Worm (Caenorhabditis elegans) whole organism, young adult: ENCODE measurements around the gene F09C6.10.

Experiments used
- B0035.1 ChIP-seq: sonication (generic microtip); optimal IDR thresholded peaks from 2 replicates; lab custom pipeline; 2016; ENCODE audit warnings: missing genetic modification characterization, mild to moderate bottlenecking, missing compliant biosample characterization, missing genotype, missing genetic modification reagents
- F10E7.11 ChIP-seq: sonication (generic microtip); optimal IDR thresholded peaks from 2 replicates; lab custom pipeline; 2017; ENCODE audit warnings: mild to moderate bottlenecking, missing genetic modification characterization, moderate library complexity, missing compliant biosample characterization
- F22D6.2 ChIP-seq: sonication (generic microtip); optimal IDR thresholded peaks from 2 replicates; lab custom pipeline; 2016; ENCODE audit warnings: mild to moderate bottlenecking, missing genetic modification characterization, missing compliant biosample characterization
- F33H1.4 ChIP-seq: fragments of 200-800 bp; sonication (Bioruptor generic); IDR thresholded peaks from 2 replicates; pipeline ENCODE4 v1.3.6; 2022; ENCODE audit warnings: missing genetic modification reagents, missing genetic modification characterization, missing compliant biosample characterization
- F39B2.1 ChIP-seq: fragments of 200-800 bp; sonication (Bioruptor generic); IDR thresholded peaks from 2 replicates; pipeline ENCODE4 v1.3.6; 2022; ENCODE audit warnings: missing genetic modification reagents, missing genetic modification characterization, missing compliant biosample characterization
- F57A8.1 ChIP-seq: fragments of 200-800 bp; sonication (Bioruptor generic); optimal IDR thresholded peaks from 2 replicates; lab custom pipeline; 2018; ENCODE audit warnings: mild to moderate bottlenecking, missing genetic modification characterization, moderate library complexity, missing compliant biosample characterization
- F57C9.4 ChIP-seq: sonication (generic microtip); optimal IDR thresholded peaks from 2 replicates; lab custom pipeline; 2017; ENCODE audit warnings: mild to moderate bottlenecking, missing genetic modification characterization, missing compliant biosample characterization
- Y53F4B.3 ChIP-seq: fragments of 200-800 bp; sonication (Bioruptor generic); IDR thresholded peaks from 2 replicates; pipeline ENCODE4 v1.3.6; 2022; ENCODE audit warnings: missing genetic modification reagents, missing genetic modification characterization, missing compliant biosample characterization
- Y56A3A.18 ChIP-seq: fragments of 200-800 bp; sonication (Bioruptor generic); IDR thresholded peaks from 2 replicates; pipeline ENCODE4 v1.3.6; 2022; ENCODE audit warnings: missing genetic modification reagents, missing genetic modification characterization, missing compliant biosample characterization
- ama-1 ChIP-seq, 3 experiments: fragments of 150-350 bp in 1 of 3; sonication (generic microtip) in 2 of 3; optimal IDR thresholded peaks; 2 replicates each; lab custom pipeline; 2014 to 2018; ENCODE audit warnings: missing biosample characterization in 2 of 3, missing genetic modification characterization in 2 of 3, missing genetic modification reagents in 2 of 3
- aptf-3 ChIP-seq: fragments of 200-800 bp; sonication (Bioruptor generic); IDR thresholded peaks from 2 replicates; pipeline ENCODE4 v1.3.6; 2022; ENCODE audit warnings: missing genetic modification characterization, missing compliant biosample characterization
- bed-1 ChIP-seq: fragments of 200-800 bp; sonication (Bioruptor generic); IDR thresholded peaks from 2 replicates; pipeline ENCODE4 v1.3.6; 2022; ENCODE audit warnings: missing genetic modification reagents, missing genetic modification characterization, missing compliant biosample characterization
- cebp-1 ChIP-seq, 2 experiments: fragments of 200-800 bp in 1 of 2; sonication (Bioruptor generic) in 1 of 2; sonication (generic microtip) in 1 of 2; IDR thresholded peaks in 1 of 2; optimal IDR thresholded peaks in 1 of 2; 2 replicates each; pipeline versions ENCODE4 v1.3.6 to Lab custom; 2017 to 2022; ENCODE audit warnings: missing compliant biosample characterization in 2 of 2, missing genetic modification characterization in 2 of 2, mild to moderate bottlenecking in 1 of 2, missing genetic modification reagents in 1 of 2, moderate library complexity in 1 of 2
- cebp-2 ChIP-seq: fragments of 200-800 bp; sonication (Bioruptor generic); IDR thresholded peaks from 2 replicates; pipeline ENCODE4 v1.3.6; 2022; ENCODE audit warnings: missing genetic modification characterization, missing compliant biosample characterization
- ceh-40 ChIP-seq: fragments of 200-800 bp; sonication (Bioruptor generic); IDR thresholded peaks from 2 replicates; pipeline ENCODE4 v1.3.6; 2022; ENCODE audit warnings: missing genetic modification characterization, missing compliant biosample characterization
- ceh-58 ChIP-seq: fragments of 200-800 bp; sonication (Bioruptor generic); IDR thresholded peaks from 2 replicates; pipeline ENCODE4 v1.3.6; 2022; ENCODE audit warnings: missing genetic modification characterization, missing compliant biosample characterization
- ceh-79 ChIP-seq: sonication (generic microtip); optimal IDR thresholded peaks from 2 replicates; lab custom pipeline; 2017; ENCODE audit warnings: mild to moderate bottlenecking, missing genetic modification characterization, missing compliant biosample characterization
- chd-7 ChIP-seq: sonication (generic microtip); optimal IDR thresholded peaks from 2 replicates; lab custom pipeline; 2016; ENCODE audit warnings: mild to moderate bottlenecking, missing genetic modification characterization, moderate library complexity, missing compliant biosample characterization
- ekl-4 ChIP-seq: fragments of 200-800 bp; sonication (Bioruptor generic); IDR thresholded peaks from 2 replicates; pipeline ENCODE4 v1.3.6; 2022; ENCODE audit warnings: missing genetic modification reagents, missing genetic modification characterization, missing compliant biosample characterization
- fkh-3 ChIP-seq: sonication (generic microtip); optimal IDR thresholded peaks from 2 replicates; lab custom pipeline; 2016; ENCODE audit warnings: mild to moderate bottlenecking, missing genetic modification characterization, missing compliant biosample characterization
- him-1 ChIP-seq: sonication (generic microtip); optimal IDR thresholded peaks from 2 replicates; lab custom pipeline; 2016; ENCODE audit warnings: missing genotype, missing genetic modification reagents, missing genetic modification characterization, missing compliant biosample characterization
- hlh-12 ChIP-seq: sonication (generic microtip); optimal IDR thresholded peaks from 2 replicates; lab custom pipeline; 2016; ENCODE audit warnings: missing genetic modification characterization, missing compliant biosample characterization
- hrde-1 ChIP-seq: sonication (generic microtip); optimal IDR thresholded peaks from 2 replicates; lab custom pipeline; 2016; ENCODE audit warnings: missing genetic modification characterization, mild to moderate bottlenecking, missing compliant biosample characterization, moderate library complexity, missing genotype, missing genetic modification reagents, borderline replicate concordance
- hsf-1 ChIP-seq: fragments of 200-800 bp; sonication (Bioruptor generic); IDR thresholded peaks from 2 replicates; pipeline ENCODE4 v1.3.6; 2022; ENCODE audit warnings: missing genetic modification reagents, missing genetic modification characterization, missing compliant biosample characterization
- let-526 ChIP-seq: fragments of 200-800 bp; sonication (Bioruptor generic); IDR thresholded peaks from 2 replicates; pipeline ENCODE4 v1.3.6; 2022; ENCODE audit warnings: missing genetic modification reagents, missing genetic modification characterization, missing compliant biosample characterization
- lin-26 ChIP-seq: fragments of 200-800 bp; sonication (Bioruptor generic); IDR thresholded peaks from 2 replicates; pipeline ENCODE4 v1.3.6; 2022; ENCODE audit warnings: missing genetic modification reagents, missing genetic modification characterization, missing compliant biosample characterization
- lin-54 ChIP-seq: fragments of 200-800 bp; sonication (Bioruptor generic); optimal IDR thresholded peaks from 2 replicates; lab custom pipeline; 2018; ENCODE audit warnings: mild to moderate bottlenecking, missing genetic modification characterization, missing compliant biosample characterization
- lir-1 ChIP-seq: fragments of 200-800 bp; sonication (Bioruptor generic); conservative IDR thresholded peaks from 2 replicates; pipeline ENCODE4 v1.3.6; 2022; ENCODE audit warnings: missing genetic modification reagents, missing genetic modification characterization, missing compliant biosample characterization
- lsy-27 ChIP-seq: sonication (generic microtip); optimal IDR thresholded peaks from 2 replicates; lab custom pipeline; 2017; ENCODE audit warnings: missing genetic modification characterization, mild to moderate bottlenecking, missing compliant biosample characterization, antibody characterized with exemption, missing genotype, borderline replicate concordance; ENCODE audit not compliant: insufficient read depth
- mxl-1 ChIP-seq: sonication (generic microtip); optimal IDR thresholded peaks from 2 replicates; lab custom pipeline; 2016; ENCODE audit warnings: missing genetic modification characterization, missing compliant biosample characterization
- nfya-1 ChIP-seq: sonication (generic microtip); optimal IDR thresholded peaks from 2 replicates; lab custom pipeline; 2017; ENCODE audit warnings: antibody characterized with exemption, missing compliant biosample characterization, missing genetic modification characterization, borderline replicate concordance; ENCODE audit not compliant: insufficient read depth
- nfya-2 ChIP-seq: fragments of 200-800 bp; sonication (Bioruptor generic); IDR thresholded peaks from 2 replicates; pipeline ENCODE4 v1.3.6; 2022; ENCODE audit warnings: missing genetic modification reagents, missing genetic modification characterization, missing compliant biosample characterization
- nhr-179 ChIP-seq: sonication (generic microtip); optimal IDR thresholded peaks from 2 replicates; lab custom pipeline; 2016; ENCODE audit warnings: mild to moderate bottlenecking, missing genetic modification characterization, missing compliant biosample characterization
- nhr-27 ChIP-seq: fragments of 200-800 bp; sonication (Bioruptor generic); optimal IDR thresholded peaks from 2 replicates; lab custom pipeline; 2018; ENCODE audit warnings: mild to moderate bottlenecking, missing genetic modification characterization, moderate library complexity, missing compliant biosample characterization
- nhr-80 ChIP-seq: sonication (generic microtip); optimal IDR thresholded peaks from 2 replicates; lab custom pipeline; 2016; ENCODE audit warnings: missing genetic modification characterization, missing compliant biosample characterization
- nhr-90 ChIP-seq: sonication (generic microtip); optimal IDR thresholded peaks from 2 replicates; lab custom pipeline; 2016; ENCODE audit warnings: missing genotype, mild to moderate bottlenecking, missing genetic modification characterization, missing compliant biosample characterization
- pbrm-1 ChIP-seq: fragments of 200-800 bp; sonication (Bioruptor generic); IDR thresholded peaks from 2 replicates; pipeline ENCODE4 v1.3.6; 2022; ENCODE audit warnings: missing genetic modification reagents, missing genetic modification characterization, missing compliant biosample characterization
- snpc-3.4 ChIP-seq: sonication (generic microtip); optimal IDR thresholded peaks from 2 replicates; lab custom pipeline; 2017; ENCODE audit warnings: missing genetic modification characterization, mild to moderate bottlenecking, missing compliant biosample characterization, antibody characterized with exemption, moderate library complexity, missing genotype, missing genetic modification reagents
- tbp1 ChIP-seq: fragments of 200-800 bp; sonication (Bioruptor generic); optimal IDR thresholded peaks from 2 replicates; lab custom pipeline; 2018; ENCODE audit warnings: mild to moderate bottlenecking, missing genetic modification characterization, missing compliant biosample characterization
- tbx-9 ChIP-seq: sonication (generic microtip); optimal IDR thresholded peaks from 2 replicates; lab custom pipeline; 2016; ENCODE audit warnings: borderline replicate concordance, missing genetic modification characterization, inconsistent platforms, missing compliant biosample characterization
- tlf-1 ChIP-seq: fragments of 200-800 bp; sonication (Bioruptor generic); optimal IDR thresholded peaks from 2 replicates; lab custom pipeline; 2018; ENCODE audit warnings: mild to moderate bottlenecking, missing genetic modification characterization, missing compliant biosample characterization
- unc-130 ChIP-seq: sonication (generic microtip); optimal IDR thresholded peaks from 2 replicates; lab custom pipeline; 2016; ENCODE audit warnings: missing genetic modification reagents, missing genetic modification characterization, missing compliant biosample characterization
- xnd-1 ChIP-seq: sonication (generic microtip); optimal IDR thresholded peaks from 2 replicates; lab custom pipeline; 2016; ENCODE audit warnings: missing genotype, missing genetic modification reagents, missing genetic modification characterization, missing compliant biosample characterization
- zfh-2 ChIP-seq: fragments of 200-800 bp; sonication (Bioruptor generic); conservative IDR thresholded peaks from 2 replicates; pipeline ENCODE4 v1.3.6; 2022; ENCODE audit warnings: missing genetic modification reagents, missing genetic modification characterization, missing compliant biosample characterization

Gene F09C6.10

ce11 chrV:16965655-16966054, 49.7 kb upstream of the F09C6.10 start, which contains the start of gene efl-1 (continued):
- no peak for TF ChIP-seq lsy-27
- TF ChIP-seq Y53F4B.3, result 0 out of 2 replicates have a peak, but pooled peaks have one; percentile 38
- no peak for TF ChIP-seq tbx-9
- peak; percentile 72; the same call in 1 of the 2 replicates for TF ChIP-seq Y56A3A.18 (GFP tag; lab: Robert Waterston, UW)
- TF ChIP-seq ceh-79 (tag; lab: Kevin White, UChicago), result no peak
- TF ChIP-seq nhr-27 (tag; lab: Kevin White, UChicago), result no peak
- no peak for TF ChIP-seq let-526 (GFP tag; lab: Robert Waterston, UW)
- no peak for TF ChIP-seq bed-1 (GFP tag; lab: Robert Waterston, UW)
- peak; percentile 97 for TF ChIP-seq lin-54
- TF ChIP-seq F33H1.4, result 0 out of 2 replicates have a peak, but pooled peaks have one; percentile 35
- TF ChIP-seq nhr-90 (tag; lab: Kevin White, UChicago), result no peak
- TF ChIP-seq ama-1 (optimal IDR thresholded peaks at IDR 0.05; lab: Kevin White, UChicago), result no peak
- no peak for TF ChIP-seq ama-1 (GFP tag; optimal IDR thresholded peaks at IDR 0.05; lab: Kevin White, UChicago)
- TF ChIP-seq aptf-3 (GFP tag; lab: Robert Waterston, UW), result no peak
- no peak for TF ChIP-seq F57C9.4 (tag; lab: Kevin White, UChicago)
- peak; percentile 72 for TF ChIP-seq snpc-3.4 (tag; lab: Kevin White, UChicago)
- TF ChIP-seq hsf-1 (GFP tag; lab: Robert Waterston, UW), result 0 out of 2 replicates have a peak, but pooled peaks have one; percentile 51
- no peak for TF ChIP-seq ceh-40 (GFP tag; lab: Robert Waterston, UW)
- TF ChIP-seq xnd-1 (tag; lab: Kevin White, UChicago), result peak; percentile 20
- TF ChIP-seq unc-130 (GFP tag; lab: Kevin White, UChicago), result no peak
- TF ChIP-seq F10E7.11 (tag; lab: Kevin White, UChicago), result no peak
- no peak for TF ChIP-seq nfya-1 (tag; lab: Kevin White, UChicago)
- no peak for TF ChIP-seq hrde-1
- peak; percentile 47 for TF ChIP-seq cebp-1 (GFP tag; IDR thresholded peaks at IDR 0.05; lab: Robert Waterston, UW)
- peak; percentile 89 for TF ChIP-seq cebp-1 (tag; optimal IDR thresholded peaks at IDR 0.05; lab: Kevin White, UChicago)
- peak; percentile 96 for TF ChIP-seq pbrm-1 (GFP tag; lab: Robert Waterston, UW)
- no peak for TF ChIP-seq ceh-58 (GFP tag; lab: Robert Waterston, UW)
- peak; percentile 28 for TF ChIP-seq him-1 (tag; lab: Kevin White, UChicago)
- no peak for TF ChIP-seq nhr-80
- 0 out of 2 replicates have a peak, but pooled peaks have one; percentile 16 for TF ChIP-seq cebp-2 (GFP tag; lab: Robert Waterston, UW)
- peak; percentile 68 for TF ChIP-seq tbp1 (GFP tag; lab: Kevin White, UChicago)
- no peak for TF ChIP-seq B0035.1 (tag; lab: Kevin White, UChicago)
- no peak for TF ChIP-seq chd-7
- no peak for TF ChIP-seq nfya-2 (GFP tag; lab: Robert Waterston, UW)
- TF ChIP-seq mxl-1 (tag; lab: Kevin White, UChicago), result no peak
- no peak for TF ChIP-seq hlh-12
- no peak for TF ChIP-seq F57A8.1 (GFP tag; lab: Kevin White, UChicago)
- no peak for TF ChIP-seq F39B2.1
- no peak for TF ChIP-seq zfh-2 (GFP tag; lab: Robert Waterston, UW)
- TF ChIP-seq F22D6.2 (tag; lab: Kevin White, UChicago), result no peak
- TF ChIP-seq nhr-179 (tag; lab: Kevin White, UChicago), result no peak
- no peak for TF ChIP-seq fkh-3
- no peak for TF ChIP-seq lin-26 (GFP tag; lab: Robert Waterston, UW)
- peak; percentile 43; the same call in 1 of the 2 replicates for TF ChIP-seq lir-1 (GFP tag; lab: Robert Waterston, UW)
- peak; percentile 59 for TF ChIP-seq tlf-1 (GFP tag; lab: Kevin White, UChicago)
- peak; percentile 83 for TF ChIP-seq ekl-4 (GFP tag; lab: Robert Waterston, UW)
